Worm (Caenorhabditis elegans) whole organism, late embryonic: ENCODE data around the gene sut-1.

Experiments
- ceh-48 ChIP-seq: sonication (generic microtip); optimal IDR thresholded peaks from 2 replicates; lab custom pipeline; 2016; ENCODE audit warnings: missing genetic modification characterization, inconsistent platforms, missing compliant biosample characterization
- elt-2 ChIP-seq: sonication (generic microtip); optimal IDR thresholded peaks from 2 replicates; lab custom pipeline; 2016; ENCODE audit warnings: missing genetic modification reagents, missing genetic modification characterization, missing compliant biosample characterization
- pat-9 ChIP-seq: fragments of 200-800 bp; sonication (Bioruptor generic); optimal IDR thresholded peaks from 2 replicates; lab custom pipeline; 2018; ENCODE audit warnings: mild to moderate bottlenecking, missing genetic modification characterization, moderate library complexity, missing compliant biosample characterization
- pha-2 ChIP-seq: sonication (generic microtip); optimal IDR thresholded peaks from 2 replicates; lab custom pipeline; 2017; ENCODE audit warnings: mild to moderate bottlenecking, missing genetic modification characterization, missing compliant biosample characterization
- pqm-1 ChIP-seq: sonication (generic microtip); optimal IDR thresholded peaks from 2 replicates; lab custom pipeline; 2016; ENCODE audit warnings: missing genetic modification characterization, missing compliant biosample characterization

- TF ChIP-seq pqm-1 (tag; lab: Kevin White, UChicago) (no peak), elt-2 (tag; lab: Kevin White, UChicago) (no peak), pat-9 (tag; lab: Kevin White, UChicago) (no peak), ceh-48 (no peak), pha-2 (tag; lab: Kevin White, UChicago) (no peak)
Measured at ce11 chrII:1131367-1131766, 8.3 kb upstream of the sut-1 start.
